Fruit fly (Drosophila melanogaster) whole organism, pupa: ENCODE results near the gene pygo.

Experiments
- CG4496 ChIP-seq: fragments of 200-800 bp; sonication (Bioruptor generic); IDR thresholded peaks from 3 replicates; pipeline ENCODE4 v1.3.6; 2022; ENCODE audit warnings: missing biosample characterization, missing genetic modification characterization
- Ets98B ChIP-seq: fragments of 200-800 bp; sonication (Bioruptor generic); IDR thresholded peaks from 2 replicates; pipeline ENCODE4 v1.3.6; 2022; ENCODE audit warnings: missing biosample characterization, missing genetic modification characterization
- Pif1B ChIP-seq: fragments of 200-800 bp; sonication (Bioruptor generic); optimal IDR thresholded peaks from 3 replicates; lab custom pipeline; 2016; ENCODE audit warnings: missing biosample characterization, missing genetic modification characterization
- fd96Ca ChIP-seq: fragments of 200-800 bp; sonication (Bioruptor generic); IDR thresholded peaks from 3 replicates; pipeline ENCODE4 v1.3.6; 2022; ENCODE audit warnings: missing biosample characterization, missing genetic modification characterization

- TF ChIP-seq Pif1B (no peak), fd96Ca (GFP tag; lab: Robert Waterston, UW) (no peak), CG4496 (GFP tag; lab: Robert Waterston, UW) (no peak), Ets98B (no peak)
Measured at dm6 chr3R:31590281-31590680, 9.8 kb upstream of the pygo start, which contains the start of gene CG1638.
